Worm (Caenorhabditis elegans) whole organism, mixed stage, embryonic: Measurements from ENCODE around the gene srz-102.

Experiments used
- M03D4.4 ChIP-seq: sonication (generic microtip); optimal IDR thresholded peaks from 2 replicates; lab custom pipeline; 2017; ENCODE audit warnings: mild to moderate bottlenecking, missing genetic modification characterization, missing compliant biosample characterization
- bed-3 ChIP-seq: fragments of 200-800 bp; sonication (Bioruptor generic); optimal IDR thresholded peaks from 3 replicates; lab custom pipeline; 2018; ENCODE audit warnings: mild to moderate bottlenecking, missing genetic modification characterization, moderate library complexity, missing compliant biosample characterization
- blmp-1 ChIP-seq: fragments of 150-350 bp; optimal IDR thresholded peaks from 2 replicates; lab custom pipeline; 2014; ENCODE audit warnings: missing biosample characterization, missing genetic modification characterization
- ceh-39 ChIP-seq: fragments of 150-350 bp; optimal IDR thresholded peaks from 2 replicates; lab custom pipeline; 2014; ENCODE audit warnings: missing biosample characterization, missing genetic modification characterization
- ceh-43 ChIP-seq: fragments of 200-800 bp; sonication (Bioruptor generic); optimal IDR thresholded peaks from 2 replicates; lab custom pipeline; 2018; ENCODE audit warnings: mild to moderate bottlenecking, missing genetic modification characterization, moderate library complexity, missing compliant biosample characterization
- ceh-83 ChIP-seq: fragments of 200-800 bp; sonication (Bioruptor generic); optimal IDR thresholded peaks from 2 replicates; lab custom pipeline; 2018; ENCODE audit warnings: mild to moderate bottlenecking, missing genetic modification characterization, missing compliant biosample characterization
- ces-1 ChIP-seq: fragments of 150-350 bp; optimal IDR thresholded peaks from 2 replicates; lab custom pipeline; 2014; ENCODE audit warnings: missing biosample characterization, missing genetic modification reagents, missing genetic modification characterization
- cnd-1 ChIP-seq: fragments of 200-800 bp; sonication (Bioruptor generic); optimal IDR thresholded peaks from 2 replicates; lab custom pipeline; 2018; ENCODE audit warnings: mild to moderate bottlenecking, missing genetic modification characterization, missing compliant biosample characterization
- drap-1 ChIP-seq: fragments of 200-800 bp; sonication (Bioruptor generic); optimal IDR thresholded peaks from 3 replicates; lab custom pipeline; 2018; ENCODE audit warnings: mild to moderate bottlenecking, missing genetic modification characterization, missing compliant biosample characterization
- elt-1 ChIP-seq: sonication (generic microtip); optimal IDR thresholded peaks from 2 replicates; lab custom pipeline; 2017; ENCODE audit warnings: missing genetic modification characterization, mild to moderate bottlenecking, missing compliant biosample characterization, antibody characterized with exemption, moderate library complexity, borderline replicate concordance; ENCODE audit not compliant: insufficient read depth
- elt-3 ChIP-seq: fragments of 150-350 bp; optimal IDR thresholded peaks from 2 replicates; lab custom pipeline; 2014; ENCODE audit warnings: missing biosample characterization, missing genetic modification characterization
- flh-1 ChIP-seq: fragments of 200-800 bp; sonication (Bioruptor generic); optimal IDR thresholded peaks from 2 replicates; lab custom pipeline; 2018; ENCODE audit warnings: mild to moderate bottlenecking, missing genetic modification characterization, moderate library complexity, missing compliant biosample characterization
- ham-2 ChIP-seq: fragments of 200-800 bp; sonication (Bioruptor generic); optimal IDR thresholded peaks from 2 replicates; lab custom pipeline; 2018; ENCODE audit warnings: mild to moderate bottlenecking, missing genetic modification characterization, missing compliant biosample characterization
- hlh-1 ChIP-seq: fragments of 150-350 bp; optimal IDR thresholded peaks from 2 replicates; lab custom pipeline; 2014; ENCODE audit warnings: missing biosample characterization, missing genetic modification reagents, missing genetic modification characterization
- lin-13 ChIP-seq: fragments of 150-350 bp; optimal IDR thresholded peaks from 2 replicates; lab custom pipeline; 2014; ENCODE audit warnings: missing biosample characterization, missing genetic modification characterization
- lin-32 ChIP-seq: fragments of 200-800 bp; sonication (Bioruptor generic); optimal IDR thresholded peaks from 2 replicates; lab custom pipeline; 2018; ENCODE audit warnings: mild to moderate bottlenecking, missing genetic modification characterization, missing compliant biosample characterization
- lsy-2 ChIP-seq: fragments of 150-350 bp; optimal IDR thresholded peaks from 2 replicates; lab custom pipeline; 2014; ENCODE audit warnings: missing biosample characterization, missing genetic modification characterization
- mab-5 ChIP-seq: fragments of 150-350 bp; optimal IDR thresholded peaks from 2 replicates; lab custom pipeline; 2014; ENCODE audit warnings: missing biosample characterization, missing genetic modification characterization
- mep-1 ChIP-seq: fragments of 150-350 bp; optimal IDR thresholded peaks from 2 replicates; lab custom pipeline; 2017; ENCODE audit warnings: missing biosample characterization, missing genetic modification reagents, missing genetic modification characterization, inconsistent platforms
- mls-2 ChIP-seq: sonication (generic microtip); optimal IDR thresholded peaks from 2 replicates; lab custom pipeline; 2016; ENCODE audit warnings: mild to moderate bottlenecking, missing genetic modification characterization, moderate library complexity, missing compliant biosample characterization
- nhr-12 ChIP-seq: fragments of 150-350 bp; optimal IDR thresholded peaks from 2 replicates; lab custom pipeline; 2014; ENCODE audit warnings: missing biosample characterization, missing genetic modification characterization
- nhr-2 ChIP-seq: fragments of 150-350 bp; optimal IDR thresholded peaks from 2 replicates; lab custom pipeline; 2014; ENCODE audit warnings: missing biosample characterization, missing genetic modification characterization
- nhr-237 ChIP-seq: fragments of 150-350 bp; optimal IDR thresholded peaks from 2 replicates; lab custom pipeline; 2014; ENCODE audit warnings: missing biosample characterization, missing genetic modification characterization
- nhr-28 ChIP-seq: fragments of 150-350 bp; optimal IDR thresholded peaks from 2 replicates; lab custom pipeline; 2014; ENCODE audit warnings: missing biosample characterization, missing genetic modification characterization
- nhr-76 ChIP-seq: sonication (generic microtip); optimal IDR thresholded peaks from 2 replicates; lab custom pipeline; 2017; ENCODE audit warnings: missing biosample characterization, missing genetic modification characterization
- pha-4 ChIP-seq: fragments of 150-350 bp; optimal IDR thresholded peaks from 2 replicates; lab custom pipeline; 2018; ENCODE audit warnings: missing biosample characterization, missing genetic modification reagents, missing genetic modification characterization
- sem-2 ChIP-seq: fragments of 200-800 bp; sonication (Bioruptor generic); optimal IDR thresholded peaks from 2 replicates; lab custom pipeline; 2018; ENCODE audit warnings: mild to moderate bottlenecking, missing genetic modification characterization, missing compliant biosample characterization
- snpc-4 ChIP-seq: fragments of 150-350 bp; optimal IDR thresholded peaks from 2 replicates; lab custom pipeline; 2014; ENCODE audit warnings: missing biosample characterization, missing genetic modification characterization
- sptf-1 ChIP-seq: sonication (generic microtip); optimal IDR thresholded peaks from 2 replicates; lab custom pipeline; 2017; ENCODE audit warnings: mild to moderate bottlenecking, missing genetic modification characterization, moderate library complexity, missing compliant biosample characterization
- tbx-8 ChIP-seq: fragments of 200-800 bp; sonication (Bioruptor generic); optimal IDR thresholded peaks from 2 replicates; lab custom pipeline; 2018; ENCODE audit warnings: mild to moderate bottlenecking, missing genetic modification characterization, moderate library complexity, missing compliant biosample characterization
- unc-120 ChIP-seq: sonication (generic microtip); optimal IDR thresholded peaks from 2 replicates; lab custom pipeline; 2017; ENCODE audit warnings: missing genetic modification characterization, missing compliant biosample characterization; ENCODE audit not compliant: poor library complexity, severe bottlenecking
- unc-39 ChIP-seq: fragments of 150-350 bp; optimal IDR thresholded peaks from 2 replicates; lab custom pipeline; 2014; ENCODE audit warnings: missing biosample characterization, missing genetic modification characterization
- unc-62 ChIP-seq: fragments of 150-350 bp; optimal IDR thresholded peaks from 2 replicates; lab custom pipeline; 2014; ENCODE audit warnings: missing biosample characterization, missing genetic modification reagents, missing genetic modification characterization
- zip-8 ChIP-seq: fragments of 150-350 bp; optimal IDR thresholded peaks from 2 replicates; lab custom pipeline; 2014; ENCODE audit warnings: missing biosample characterization, missing genetic modification characterization
- ztf-11 ChIP-seq: fragments of 150-350 bp; optimal IDR thresholded peaks from 2 replicates; lab custom pipeline; 2014; ENCODE audit warnings: missing biosample characterization, missing genetic modification characterization

srz-102 gene

DNA sequence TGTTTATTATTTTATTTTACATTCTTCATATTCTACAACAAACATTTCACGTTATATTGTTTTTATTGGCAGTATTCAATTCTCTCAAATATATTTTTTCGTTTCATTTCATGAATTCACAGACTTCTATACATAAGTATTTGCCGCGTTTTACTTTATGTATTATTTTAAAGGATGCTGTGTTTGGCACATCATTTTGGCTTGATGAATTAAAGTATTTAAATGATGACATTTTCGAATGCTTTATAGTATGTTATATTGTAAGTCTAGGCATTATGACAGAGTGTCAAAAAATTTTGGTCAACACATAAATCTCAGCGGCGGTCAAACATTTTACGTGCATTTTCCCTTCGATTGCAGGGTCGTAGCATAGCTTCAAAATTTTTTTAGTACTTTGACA is 8.2 kb downstream of the srz-102 start:
- TF ChIP-seq lin-13 (tag; lab: Kevin White, UChicago) (no peak), bed-3 (no peak), mep-1 (tag; lab: Kevin White, UChicago) (no peak), lin-32 (GFP tag; lab: Kevin White, UChicago) (no peak), unc-39 (tag; lab: Kevin White, UChicago) (no peak), lsy-2 (tag; lab: Kevin White, UChicago) (no peak), ces-1 (GFP tag; lab: Kevin White, UChicago) (no peak), sptf-1 (tag; lab: Kevin White, UChicago) (no peak), nhr-237 (tag; lab: Kevin White, UChicago) (no peak), ceh-83 (GFP tag; lab: Kevin White, UChicago) (no peak), tbx-8 (GFP tag; lab: Kevin White, UChicago) (no peak), unc-62 (GFP tag; lab: Kevin White, UChicago) (no peak), blmp-1 (tag; lab: Kevin White, UChicago) (no peak)

DNA sequence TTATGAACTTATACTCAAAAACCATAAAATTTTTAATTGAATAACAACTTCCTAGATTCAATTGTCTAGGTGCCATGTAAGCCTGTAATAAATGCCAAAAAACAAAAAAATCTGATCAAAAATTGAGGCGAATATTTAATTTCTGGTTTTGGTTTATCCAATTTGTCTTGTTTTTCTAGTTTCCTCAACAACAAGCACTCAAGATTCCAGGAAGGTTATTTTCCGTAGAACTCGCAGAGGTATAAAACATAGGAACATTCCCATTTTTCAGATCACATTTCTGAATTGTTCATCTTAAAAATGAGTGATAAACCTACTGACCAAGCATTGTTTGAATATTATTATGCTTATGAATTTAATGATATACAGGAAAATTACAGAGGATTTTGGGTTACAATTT is 9.9 kb downstream of the srz-102 start, which contains the start of gene srw-41:
TSS of gene srw-41 (plus strand) at position 301 of the 400 bp plus-strand sequence.
- no peak for TF ChIP-seq lin-32 (GFP tag; lab: Kevin White, UChicago)
- no peak for TF ChIP-seq drap-1 (GFP tag; lab: Kevin White, UChicago)
- no peak for TF ChIP-seq nhr-28 (tag; lab: Kevin White, UChicago)
- TF ChIP-seq blmp-1 (tag; lab: Kevin White, UChicago) = no peak
- TF ChIP-seq mab-5 = no peak
- no peak for TF ChIP-seq cnd-1 (tag; lab: Kevin White, UChicago)
- TF ChIP-seq unc-39 (tag; lab: Kevin White, UChicago) = no peak
- no peak for TF ChIP-seq mls-2 (tag; lab: Kevin White, UChicago)

DNA sequence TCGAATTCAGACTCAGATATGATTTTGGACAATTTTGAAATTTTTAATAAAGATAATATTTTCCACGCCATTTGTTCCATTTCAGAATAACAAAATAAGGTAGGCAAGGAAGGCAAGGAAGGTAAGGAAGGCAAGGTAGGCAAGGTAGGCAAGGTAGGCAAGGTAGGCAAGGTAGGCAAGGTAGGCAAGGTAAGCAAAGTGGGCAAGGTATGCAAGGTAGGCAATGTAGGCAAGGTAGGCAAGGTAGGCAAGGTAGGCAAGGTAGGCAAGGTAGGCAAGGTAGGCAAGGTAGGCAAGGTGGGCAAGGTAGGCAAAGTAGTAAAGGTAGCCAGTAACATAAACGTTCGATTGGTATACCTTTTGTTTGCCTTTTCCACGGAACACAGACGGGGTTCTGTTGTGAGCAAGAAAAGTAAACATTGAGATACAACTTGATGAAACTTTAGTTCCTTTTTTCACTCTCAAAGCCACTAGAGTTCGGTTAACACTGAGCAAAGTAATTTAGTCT is 12.5 kb downstream of the srz-102 start, which contains the start of gene Y70C5C.1:
TSS of gene Y70C5C.1 (plus strand) at position 458 of the 508 bp plus-strand sequence.
- no peak for TF ChIP-seq mab-5
- peak; percentile 16 for TF ChIP-seq lin-32 (GFP tag; lab: Kevin White, UChicago)
- TF ChIP-seq tbx-8 (GFP tag; lab: Kevin White, UChicago) = no peak
- TF ChIP-seq lin-13 (tag; lab: Kevin White, UChicago) = no peak
- TF ChIP-seq nhr-2 (tag; lab: Kevin White, UChicago) = no peak
- TF ChIP-seq elt-3 (tag; lab: Kevin White, UChicago) = no peak
- no peak for TF ChIP-seq blmp-1 (tag; lab: Kevin White, UChicago)
- TF ChIP-seq ceh-39 (tag; lab: Kevin White, UChicago) = no peak
- no peak for TF ChIP-seq snpc-4
- TF ChIP-seq nhr-28 (tag; lab: Kevin White, UChicago) = no peak
- TF ChIP-seq ces-1 (GFP tag; lab: Kevin White, UChicago) = no peak
- no peak for TF ChIP-seq nhr-12 (tag; lab: Kevin White, UChicago)
- TF ChIP-seq mls-2 (tag; lab: Kevin White, UChicago) = peak; percentile 80
- no peak for TF ChIP-seq hlh-1 (tag; lab: Kevin White, UChicago)
- no peak for TF ChIP-seq ham-2 (GFP tag; lab: Kevin White, UChicago)
- TF ChIP-seq sem-2 (GFP tag; lab: Kevin White, UChicago) = peak; percentile 1
- TF ChIP-seq nhr-237 (tag; lab: Kevin White, UChicago) = no peak
- TF ChIP-seq lsy-2 (tag; lab: Kevin White, UChicago) = no peak
- no peak for TF ChIP-seq unc-62 (GFP tag; lab: Kevin White, UChicago)
- peak; percentile 32 for TF ChIP-seq cnd-1 (tag; lab: Kevin White, UChicago)
- TF ChIP-seq mep-1 (tag; lab: Kevin White, UChicago) = no peak
- TF ChIP-seq nhr-76 (tag; lab: Kevin White, UChicago) = no peak
- peak; percentile 79 for TF ChIP-seq sptf-1 (tag; lab: Kevin White, UChicago)
- TF ChIP-seq elt-1 (tag; lab: Kevin White, UChicago) = no peak
- peak; percentile 14 for TF ChIP-seq ceh-83 (GFP tag; lab: Kevin White, UChicago)
- no peak for TF ChIP-seq zip-8
- no peak for TF ChIP-seq unc-39 (tag; lab: Kevin White, UChicago)
- TF ChIP-seq bed-3 = peak; percentile 49
- TF ChIP-seq ceh-43 (GFP tag; lab: Kevin White, UChicago) = peak; percentile 10
- peak; percentile 51 for TF ChIP-seq drap-1 (GFP tag; lab: Kevin White, UChicago)
- peak; percentile 12 for TF ChIP-seq flh-1 (GFP tag; lab: Kevin White, UChicago)
- TF ChIP-seq unc-120 (tag; lab: Kevin White, UChicago) = no peak
- no peak for TF ChIP-seq ztf-11 (tag; lab: Kevin White, UChicago)
- TF ChIP-seq M03D4.4 (tag; lab: Kevin White, UChicago) = peak; percentile 32
- no peak for TF ChIP-seq pha-4 (tag; lab: Kevin White, UChicago)
- TF ChIP-seq, all 35 proteins: peak for 11
